Fruit fly (Drosophila melanogaster) whole organism, embryonic: ENCODE measurements around the gene Sprn.

Experiments used
- Antp ChIP-seq: fragments of 200-800 bp; sonication (Bioruptor generic); optimal IDR thresholded peaks from 3 replicates; lab custom pipeline; 2016; ENCODE audit warnings: missing biosample characterization, missing genetic modification characterization
- CG10366 ChIP-seq: fragments of 200-800 bp; sonication (Bioruptor generic); IDR thresholded peaks from 2 replicates; pipeline ENCODE4 v1.3.6; 2022; ENCODE audit warnings: missing biosample characterization, missing genetic modification characterization
- CG10959 ChIP-seq: fragments of 200-800 bp; sonication (Bioruptor generic); IDR thresholded peaks from 2 replicates; pipeline ENCODE4 v1.3.6; 2022; ENCODE audit warnings: missing biosample characterization, missing genetic modification characterization
- CG11085 ChIP-seq: fragments of 200-800 bp; sonication (Bioruptor generic); IDR thresholded peaks from 2 replicates; pipeline ENCODE4 v1.3.6; 2022; ENCODE audit warnings: missing biosample characterization, missing genetic modification characterization
- CG11093 ChIP-seq: fragments of 200-800 bp; sonication (Bioruptor generic); IDR thresholded peaks from 3 replicates; pipeline ENCODE4 v1.3.6; 2022; ENCODE audit warnings: missing biosample characterization, missing genetic modification characterization
- CG11504 ChIP-seq: fragments of 200-800 bp; sonication (Bioruptor generic); optimal IDR thresholded peaks from 3 replicates; lab custom pipeline; 2019; ENCODE audit warnings: missing biosample characterization, mild to moderate bottlenecking, missing genetic modification characterization, moderate library complexity
- CG12659 ChIP-seq: fragments of 200-800 bp; sonication (Bioruptor generic); optimal IDR thresholded peaks from 3 replicates; lab custom pipeline; 2017; ENCODE audit warnings: mild to moderate bottlenecking, missing biosample characterization, missing genetic modification reagents, missing genetic modification characterization
- CG13624 ChIP-seq: fragments of 200-800 bp; sonication (Bioruptor generic); optimal IDR thresholded peaks from 2 replicates; lab custom pipeline; 2016; ENCODE audit warnings: missing biosample characterization, missing genetic modification characterization
- CG14710 ChIP-seq: fragments of 200-800 bp; sonication (Bioruptor generic); optimal IDR thresholded peaks from 3 replicates; lab custom pipeline; 2019; ENCODE audit warnings: missing biosample characterization, mild to moderate bottlenecking, missing genetic modification characterization, moderate library complexity
- CG17568 ChIP-seq: fragments of 200-800 bp; sonication (Bioruptor generic); optimal IDR thresholded peaks from 2 replicates; lab custom pipeline; 2018; ENCODE audit warnings: missing biosample characterization, mild to moderate bottlenecking, missing genetic modification characterization, moderate library complexity
- CG30403 ChIP-seq: fragments of 200-800 bp; sonication (Bioruptor generic); optimal IDR thresholded peaks from 3 replicates; lab custom pipeline; 2016; ENCODE audit warnings: missing biosample characterization, missing genetic modification characterization
- CG32772 ChIP-seq: fragments of 200-800 bp; sonication (Bioruptor generic); IDR thresholded peaks from 2 replicates; pipeline ENCODE4 v1.3.6; 2022; ENCODE audit warnings: missing biosample characterization, missing genetic modification characterization
- CG33213 ChIP-seq: fragments of 200-800 bp; sonication (Bioruptor generic); optimal IDR thresholded peaks from 3 replicates; lab custom pipeline; 2016; ENCODE audit warnings: missing biosample characterization, missing genetic modification characterization
- CG7987 ChIP-seq: fragments of 200-800 bp; sonication (Bioruptor generic); optimal IDR thresholded peaks from 2 replicates; lab custom pipeline; 2018; ENCODE audit warnings: missing biosample characterization, mild to moderate bottlenecking, missing genetic modification characterization, moderate library complexity
- CG8290 ChIP-seq, 3 experiments: fragments of 200-800 bp; sonication (Bioruptor generic); optimal IDR thresholded peaks; 2 replicates each; lab custom pipeline; 2016 to 2019; ENCODE audit warnings: missing biosample characterization in 3 of 3, missing genetic modification characterization in 3 of 3, mild to moderate bottlenecking in 2 of 3, moderate library complexity in 1 of 3
- CG8944 ChIP-seq: fragments of 200-800 bp; sonication (Bioruptor generic); optimal IDR thresholded peaks from 3 replicates; lab custom pipeline; 2016; ENCODE audit warnings: missing biosample characterization, missing genetic modification characterization
- CoRest ChIP-seq: fragments of 200-800 bp; sonication (Bioruptor generic); optimal IDR thresholded peaks from 3 replicates; lab custom pipeline; 2018; ENCODE audit warnings: missing biosample characterization, mild to moderate bottlenecking, missing genetic modification characterization, moderate library complexity
- Dll ChIP-seq: fragments of 200-800 bp; sonication (Bioruptor generic); IDR thresholded peaks from 4 replicates; pipeline ENCODE4 v1.3.6; 2022; ENCODE audit warnings: missing biosample characterization, missing genetic modification characterization; ENCODE audit not compliant: partially characterized antibody
- Dp ChIP-seq: fragments of 200-800 bp; sonication (Bioruptor generic); optimal IDR thresholded peaks from 2 replicates; lab custom pipeline; 2018; ENCODE audit warnings: missing biosample characterization, mild to moderate bottlenecking, missing genetic modification characterization, moderate library complexity
- HHEX ChIP-seq: fragments of 200-800 bp; sonication (Bioruptor generic); optimal IDR thresholded peaks from 3 replicates; lab custom pipeline; 2017; ENCODE audit warnings: missing biosample characterization, mild to moderate bottlenecking, missing genetic modification characterization, missing genetic modification reagents
- Lhr ChIP-seq: fragments of 200-800 bp; sonication (Bioruptor generic); optimal IDR thresholded peaks from 3 replicates; lab custom pipeline; 2017; ENCODE audit warnings: mild to moderate bottlenecking, missing biosample characterization, missing genetic modification reagents, missing genetic modification characterization
- MESR4 ChIP-seq: fragments of 200-800 bp; sonication (Bioruptor generic); optimal IDR thresholded peaks from 2 replicates; lab custom pipeline; 2018; ENCODE audit warnings: missing biosample characterization, mild to moderate bottlenecking, missing genetic modification characterization, moderate library complexity
- Max ChIP-seq: fragments of 200-800 bp; sonication (Bioruptor generic); optimal IDR thresholded peaks from 2 replicates; lab custom pipeline; 2016; ENCODE audit warnings: missing biosample characterization, mild to moderate bottlenecking, missing genetic modification characterization
- PHDP ChIP-seq: fragments of 200-800 bp; sonication (Bioruptor generic); optimal IDR thresholded peaks from 3 replicates; lab custom pipeline; 2018; ENCODE audit warnings: missing biosample characterization, mild to moderate bottlenecking, missing genetic modification characterization, moderate library complexity
- Tbp ChIP-seq: fragments of >200 bp; optimal IDR thresholded peaks from 2 replicates; lab custom pipeline; 2018; ENCODE audit warnings: missing biosample characterization, missing genetic modification characterization
- Vsx1 ChIP-seq: fragments of 200-800 bp; sonication (Bioruptor generic); optimal IDR thresholded peaks from 2 replicates; lab custom pipeline; 2017; ENCODE audit warnings: missing biosample characterization, mild to moderate bottlenecking, missing genetic modification characterization, missing genetic modification reagents
- Xrp1 ChIP-seq: fragments of 200-800 bp; sonication (Bioruptor generic); IDR thresholded peaks from 2 replicates; pipeline ENCODE4 v1.3.6; 2022; ENCODE audit warnings: missing biosample characterization, missing genetic modification characterization
- abd-A ChIP-seq: fragments of 200-800 bp; sonication (Bioruptor generic); optimal IDR thresholded peaks from 3 replicates; lab custom pipeline; 2019; ENCODE audit warnings: missing biosample characterization, mild to moderate bottlenecking, missing genetic modification characterization, moderate library complexity
- amos ChIP-seq: fragments of 200-800 bp; sonication (Bioruptor generic); IDR thresholded peaks from 2 replicates; pipeline ENCODE4 v1.3.6; 2022; ENCODE audit warnings: missing biosample characterization, missing genetic modification characterization; ENCODE audit not compliant: partially characterized antibody
- ato ChIP-seq: fragments of 200-800 bp; sonication (Bioruptor generic); IDR thresholded peaks from 2 replicates; pipeline ENCODE4 v1.3.6; 2022; ENCODE audit warnings: missing biosample characterization, missing genetic modification characterization; ENCODE audit not compliant: partially characterized antibody
- bowl ChIP-seq: fragments of 200-800 bp; sonication (Bioruptor generic); IDR thresholded peaks from 2 replicates; pipeline ENCODE4 v1.3.6; 2022; ENCODE audit warnings: missing biosample characterization, missing genetic modification characterization
- chif ChIP-seq, 2 experiments: fragments of 200-800 bp; sonication (Bioruptor generic); optimal IDR thresholded peaks; 3 replicates each; lab custom pipeline; 2016; ENCODE audit warnings: missing biosample characterization in 2 of 2, missing genetic modification characterization in 2 of 2
- dan ChIP-seq: fragments of 200-800 bp; sonication (Bioruptor generic); IDR thresholded peaks from 2 replicates; pipeline ENCODE4 v1.3.6; 2022; ENCODE audit warnings: missing biosample characterization, missing genetic modification characterization
- dpn ChIP-seq, 2 experiments: fragments of 200-800 bp; sonication (Bioruptor generic); optimal IDR thresholded peaks; 3 replicates each; lab custom pipeline; 2016; ENCODE audit warnings: missing biosample characterization in 2 of 2, missing genetic modification characterization in 2 of 2
- dysf ChIP-seq: fragments of 200-800 bp; sonication (Bioruptor generic); IDR thresholded peaks from 3 replicates; pipeline ENCODE4 v1.3.6; 2022; ENCODE audit warnings: missing biosample characterization, missing genetic modification characterization
- fru ChIP-seq: fragments of >200 bp; optimal IDR thresholded peaks from 2 replicates; lab custom pipeline; 2017
- gt ChIP-seq: fragments of 200-800 bp; sonication (Bioruptor generic); IDR thresholded peaks from 2 replicates; pipeline ENCODE4 v1.3.6; 2022; ENCODE audit warnings: missing biosample characterization, missing genetic modification characterization
- kni ChIP-seq: fragments of 200-800 bp; sonication (Bioruptor generic); optimal IDR thresholded peaks from 3 replicates; lab custom pipeline; 2017; ENCODE audit warnings: mild to moderate bottlenecking, missing biosample characterization, missing genetic modification reagents, missing genetic modification characterization
- lov ChIP-seq, 2 experiments: fragments of 200-800 bp in 1 of 2; fragments of >200 bp in 1 of 2; sonication (Bioruptor generic) in 1 of 2; IDR thresholded peaks in 1 of 2; optimal IDR thresholded peaks in 1 of 2; 2 replicates in 1 of 2; 3 replicates in 1 of 2; pipeline versions ENCODE4 v1.3.6 to Lab custom; 2017 to 2022; ENCODE audit warnings: missing biosample characterization in 1 of 2, missing genetic modification characterization in 1 of 2
- nmo ChIP-seq: fragments of 200-800 bp; sonication (Bioruptor generic); optimal IDR thresholded peaks from 2 replicates; lab custom pipeline; 2018; ENCODE audit warnings: missing biosample characterization, mild to moderate bottlenecking, missing genetic modification characterization, moderate library complexity
- odd ChIP-seq: fragments of 200-800 bp; sonication (Bioruptor generic); optimal IDR thresholded peaks from 2 replicates; lab custom pipeline; 2017; ENCODE audit warnings: missing biosample characterization, mild to moderate bottlenecking, missing genetic modification characterization
- phol ChIP-seq: fragments of 200-800 bp; sonication (Bioruptor generic); optimal IDR thresholded peaks from 3 replicates; lab custom pipeline; 2018; ENCODE audit warnings: missing biosample characterization, mild to moderate bottlenecking, missing genetic modification characterization, moderate library complexity
- ro ChIP-seq: fragments of 200-800 bp; sonication (Bioruptor generic); IDR thresholded peaks from 2 replicates; pipeline ENCODE4 v1.3.6; 2022; ENCODE audit warnings: missing biosample characterization, missing genetic modification characterization
- salm ChIP-seq: fragments of 200-800 bp; sonication (Bioruptor generic); optimal IDR thresholded peaks from 2 replicates; lab custom pipeline; 2018; ENCODE audit warnings: missing biosample characterization, mild to moderate bottlenecking, missing genetic modification characterization
- sens ChIP-seq: fragments of 200-800 bp; sonication (Bioruptor generic); peaks from one replicate; lab custom pipeline; 2016; ENCODE audit warnings: missing biosample characterization, missing genetic modification characterization
- shn ChIP-seq: fragments of 200-800 bp; sonication (Bioruptor generic); optimal IDR thresholded peaks from 3 replicates; lab custom pipeline; 2016; ENCODE audit warnings: missing biosample characterization, missing genetic modification characterization
- slou ChIP-seq: fragments of 200-800 bp; sonication (Bioruptor generic); optimal IDR thresholded peaks from 3 replicates; lab custom pipeline; 2016; ENCODE audit warnings: missing biosample characterization, missing genetic modification characterization
- stwl ChIP-seq: fragments of 200-800 bp; sonication (Bioruptor generic); optimal IDR thresholded peaks from 3 replicates; lab custom pipeline; 2018; ENCODE audit warnings: missing biosample characterization, mild to moderate bottlenecking, missing genetic modification characterization, moderate library complexity
- tin ChIP-seq: fragments of 200-800 bp; sonication (Bioruptor generic); optimal IDR thresholded peaks from 3 replicates; lab custom pipeline; 2016; ENCODE audit warnings: missing biosample characterization, missing genetic modification characterization
- toy ChIP-seq: fragments of 200-800 bp; sonication (Bioruptor generic); IDR thresholded peaks from 2 replicates; pipeline ENCODE4 v1.3.6; 2022; ENCODE audit warnings: missing biosample characterization, missing genetic modification characterization

Gene Sprn

dm6 chr3L:11833296-11833717 lies 45.6 kb upstream of the Sprn start, which contains the start of gene CycA (continued):
- TF ChIP-seq Vsx1 (GFP tag; lab: Kevin White, UChicago) = no peak
- TF ChIP-seq CG8290 (GFP tag; optimal IDR thresholded peaks at IDR 0.05; lab: Kevin White, UChicago) = no peak
- TF ChIP-seq CG8290 (tag; optimal IDR thresholded peaks at IDR 0.05; lab: Kevin White, UChicago) = no peak
- TF ChIP-seq phol = peak; percentile 72
- peak; percentile 65 for TF ChIP-seq CoRest (tag; lab: Kevin White, UChicago)
- TF ChIP-seq Lhr (GFP tag; lab: Kevin White, UChicago) = peak; percentile 26
- TF ChIP-seq salm (tag; lab: Kevin White, UChicago) = no peak
- TF ChIP-seq Dll (GFP tag; lab: Robert Waterston, UW) = peak; percentile 86
- TF ChIP-seq sens (GFP tag; lab: Kevin White, UChicago) = peak; percentile 81
- TF ChIP-seq abd-A (tag; lab: Kevin White, UChicago) = no peak
- peak; percentile 61 for TF ChIP-seq CG11504 (tag; lab: Kevin White, UChicago)
- TF ChIP-seq CG10959 (GFP tag; lab: Robert Waterston, UW) = no peak
- TF ChIP-seq PHDP = peak; percentile 9
- TF ChIP-seq slou (GFP tag; lab: Kevin White, UChicago) = no peak
- no peak for TF ChIP-seq CG10366 (GFP tag; lab: Robert Waterston, UW)
- peak in 1 of 2 experiments; percentile 0 for TF ChIP-seq dpn (GFP tag; optimal IDR thresholded peaks at IDR 0.05; lab: Kevin White, UChicago)
- peak; percentile 79 for TF ChIP-seq CG14710 (tag; lab: Kevin White, UChicago)
- no peak for TF ChIP-seq Xrp1
- TF ChIP-seq CG7987 (GFP tag; lab: Kevin White, UChicago) = peak; percentile 42
- TF ChIP-seq tin (GFP tag; lab: Kevin White, UChicago) = no peak
- no peak for TF ChIP-seq Tbp (GFP tag; lab: Kevin White, UChicago)
- no peak for TF ChIP-seq toy (GFP tag; lab: Robert Waterston, UW)
- TF ChIP-seq CG11093 = no peak
- no peak for TF ChIP-seq gt
- TF ChIP-seq CG32772 (GFP tag; lab: Robert Waterston, UW) = no peak
- TF ChIP-seq amos (GFP tag; lab: Robert Waterston, UW) = peak; percentile 94
- no peak for TF ChIP-seq fru (lab: Kevin White, UChicago)
- peak; percentile 19 for TF ChIP-seq Antp (GFP tag; lab: Kevin White, UChicago)
- TF ChIP-seq CG13624 = peak; percentile 31
- no peak for TF ChIP-seq bowl (GFP tag; lab: Robert Waterston, UW)
- peak; percentile 49 for TF ChIP-seq CG33213 (GFP tag; lab: Kevin White, UChicago)
- peak; percentile 33 for TF ChIP-seq CG17568 (GFP tag; lab: Kevin White, UChicago)
- TF ChIP-seq MESR4 (GFP tag; lab: Kevin White, UChicago) = peak; percentile 64
- TF ChIP-seq Dp = peak; percentile 100
- TF ChIP-seq CG8944 (GFP tag; lab: Kevin White, UChicago) = no peak
- TF ChIP-seq odd (GFP tag; lab: Kevin White, UChicago) = no peak
- TF ChIP-seq ro (GFP tag; lab: Robert Waterston, UW) = no peak
- TF ChIP-seq shn (GFP tag; lab: Kevin White, UChicago) = peak; percentile 5
- no peak for TF ChIP-seq kni (GFP tag; lab: Kevin White, UChicago)
- TF ChIP-seq dysf (GFP tag; lab: Robert Waterston, UW) = no peak
- TF ChIP-seq ato (GFP tag; lab: Robert Waterston, UW) = peak; percentile 85
- TF ChIP-seq stwl (tag; lab: Kevin White, UChicago) = peak; percentile 82
- TF ChIP-seq Max (GFP tag; lab: Kevin White, UChicago) = peak; percentile 22
- TF ChIP-seq CG11085 = no peak
- peak; percentile 52 for TF ChIP-seq CG12659
- no peak for TF ChIP-seq lov (optimal IDR thresholded peaks at IDR 0.05; lab: Kevin White, UChicago)
- no peak for TF ChIP-seq lov (GFP tag; IDR thresholded peaks at IDR 0.05; lab: Robert Waterston, UW)
- TF ChIP-seq chif (GFP tag; optimal IDR thresholded peaks at IDR 0.05; lab: Kevin White, UChicago) = no peak
- TF ChIP-seq CG30403 = peak; percentile 12
- peak; percentile 50 for TF ChIP-seq nmo (GFP tag; lab: Kevin White, UChicago)
- no peak for TF ChIP-seq HHEX (GFP tag; lab: Kevin White, UChicago)
- TF ChIP-seq dan (GFP tag; lab: Robert Waterston, UW) = no peak
